Worm (Caenorhabditis elegans) whole organism, L4/young adult: ENCODE measurements around the gene W03H9.2.

ENCODE experiments used
- W03F9.2 ChIP-seq: fragments of 150-350 bp; optimal IDR thresholded peaks from 2 replicates; lab custom pipeline; 2014; ENCODE audit warnings: missing biosample characterization, missing genetic modification characterization
- him-1 ChIP-seq: sonication (generic microtip); optimal IDR thresholded peaks from 2 replicates; lab custom pipeline; 2016; ENCODE audit warnings: missing genotype, missing genetic modification reagents, missing genetic modification characterization, missing compliant biosample characterization

- TF ChIP-seq him-1 (tag; lab: Kevin White, UChicago) (no peak), W03F9.2 (tag; lab: Kevin White, UChicago) (no peak)
Measured at ce11 chrII:14132733-14133132, 10.9 kb downstream of the W03H9.2 start, which contains the start of gene algn-3.
